Worm (Caenorhabditis elegans) whole organism, young adult: ENCODE results near the gene C44B11.4.

Experiments
- B0019.2 ChIP-seq: fragments of 200-800 bp; sonication (Bioruptor generic); conservative IDR thresholded peaks from 2 replicates; pipeline ENCODE4 v1.3.6; 2022; ENCODE audit warnings: missing genetic modification reagents, missing genetic modification characterization, missing compliant biosample characterization
- C17E4.6 ChIP-seq: fragments of 200-800 bp; sonication (Bioruptor generic); IDR thresholded peaks from 2 replicates; pipeline ENCODE4 v1.3.6; 2022; ENCODE audit warnings: missing genetic modification reagents, missing genetic modification characterization, missing compliant biosample characterization
- F49E8.2 ChIP-seq: sonication (generic microtip); optimal IDR thresholded peaks from 3 replicates; lab custom pipeline; 2017; ENCODE audit warnings: missing genetic modification characterization, mild to moderate bottlenecking, missing compliant biosample characterization, antibody characterized with exemption, moderate library complexity; ENCODE audit not compliant: insufficient read depth
- K11D2.4 ChIP-seq: fragments of 200-800 bp; sonication (Bioruptor generic); IDR thresholded peaks from 2 replicates; pipeline ENCODE4 v1.3.6; 2022; ENCODE audit warnings: missing genetic modification reagents, missing genetic modification characterization, missing compliant biosample characterization
- T07F8.4 ChIP-seq: sonication (generic microtip); optimal IDR thresholded peaks from 2 replicates; lab custom pipeline; 2016; ENCODE audit warnings: mild to moderate bottlenecking, missing genetic modification characterization, moderate library complexity, missing compliant biosample characterization
- Y53G8AR.9 ChIP-seq: fragments of 200-800 bp; sonication (Bioruptor generic); conservative IDR thresholded peaks from 2 replicates; pipeline ENCODE4 v1.3.6; 2022; ENCODE audit warnings: missing genetic modification reagents, missing genetic modification characterization, missing compliant biosample characterization
- Y95B8A.8 ChIP-seq: fragments of 200-800 bp; sonication (Bioruptor generic); IDR thresholded peaks from 2 replicates; pipeline ENCODE4 v1.3.6; 2022; ENCODE audit warnings: missing genetic modification reagents, missing genetic modification characterization, missing compliant biosample characterization
- akir-1 ChIP-seq: fragments of 200-800 bp; sonication (Bioruptor generic); optimal IDR thresholded peaks from 2 replicates; lab custom pipeline; 2018; ENCODE audit warnings: mild to moderate bottlenecking, missing genetic modification characterization, moderate library complexity, missing compliant biosample characterization
- aptf-3 ChIP-seq: fragments of 200-800 bp; sonication (Bioruptor generic); IDR thresholded peaks from 2 replicates; pipeline ENCODE4 v1.3.6; 2022; ENCODE audit warnings: missing genetic modification characterization, missing compliant biosample characterization
- atf-7 ChIP-seq: sonication (generic microtip); optimal IDR thresholded peaks from 2 replicates; lab custom pipeline; 2017; ENCODE audit warnings: mild to moderate bottlenecking, missing genetic modification characterization, missing compliant biosample characterization
- bed-1 ChIP-seq: fragments of 200-800 bp; sonication (Bioruptor generic); IDR thresholded peaks from 2 replicates; pipeline ENCODE4 v1.3.6; 2022; ENCODE audit warnings: missing genetic modification reagents, missing genetic modification characterization, missing compliant biosample characterization
- ccch-3 ChIP-seq: fragments of 200-800 bp; sonication (Bioruptor generic); optimal IDR thresholded peaks from 2 replicates; lab custom pipeline; 2018; ENCODE audit warnings: mild to moderate bottlenecking, missing genetic modification characterization, missing compliant biosample characterization
- cebp-1 ChIP-seq, 2 experiments: fragments of 200-800 bp in 1 of 2; sonication (Bioruptor generic) in 1 of 2; sonication (generic microtip) in 1 of 2; IDR thresholded peaks in 1 of 2; optimal IDR thresholded peaks in 1 of 2; 2 replicates each; pipeline versions ENCODE4 v1.3.6 to Lab custom; 2017 to 2022; ENCODE audit warnings: missing compliant biosample characterization in 2 of 2, missing genetic modification characterization in 2 of 2, mild to moderate bottlenecking in 1 of 2, missing genetic modification reagents in 1 of 2, moderate library complexity in 1 of 2
- cebp-2 ChIP-seq: fragments of 200-800 bp; sonication (Bioruptor generic); IDR thresholded peaks from 2 replicates; pipeline ENCODE4 v1.3.6; 2022; ENCODE audit warnings: missing genetic modification characterization, missing compliant biosample characterization
- ceh-100 ChIP-seq: fragments of 200-800 bp; sonication (Bioruptor generic); IDR thresholded peaks from 2 replicates; pipeline ENCODE4 v1.3.6; 2022; ENCODE audit warnings: missing genetic modification reagents, missing genetic modification characterization, missing compliant biosample characterization
- ceh-58 ChIP-seq: fragments of 200-800 bp; sonication (Bioruptor generic); IDR thresholded peaks from 2 replicates; pipeline ENCODE4 v1.3.6; 2022; ENCODE audit warnings: missing genetic modification characterization, missing compliant biosample characterization
- ceh-79 ChIP-seq: sonication (generic microtip); optimal IDR thresholded peaks from 2 replicates; lab custom pipeline; 2017; ENCODE audit warnings: mild to moderate bottlenecking, missing genetic modification characterization, missing compliant biosample characterization
- ceh-91 ChIP-seq: fragments of 200-800 bp; sonication (Bioruptor generic); IDR thresholded peaks from 2 replicates; pipeline ENCODE4 v1.3.6; 2022; ENCODE audit warnings: missing genetic modification reagents, missing genetic modification characterization, missing compliant biosample characterization
- dox-1 ChIP-seq: fragments of 200-800 bp; sonication (Bioruptor generic); IDR thresholded peaks from 2 replicates; pipeline ENCODE4 v1.3.6; 2022; ENCODE audit warnings: missing genetic modification reagents, missing genetic modification characterization, missing compliant biosample characterization
- dpl-1 ChIP-seq: fragments of 150-350 bp; optimal IDR thresholded peaks from 2 replicates; lab custom pipeline; 2014; ENCODE audit warnings: missing biosample characterization, missing genetic modification reagents, missing genetic modification characterization
- hlh-12 ChIP-seq: sonication (generic microtip); optimal IDR thresholded peaks from 2 replicates; lab custom pipeline; 2016; ENCODE audit warnings: missing genetic modification characterization, missing compliant biosample characterization
- hmg-20 ChIP-seq: fragments of 200-800 bp; sonication (Bioruptor generic); IDR thresholded peaks from 2 replicates; pipeline ENCODE4 v1.3.6; 2022; ENCODE audit warnings: missing genetic modification reagents, missing genetic modification characterization, missing compliant biosample characterization
- lag-1 ChIP-seq: fragments of 200-800 bp; sonication (Bioruptor generic); IDR thresholded peaks from 2 replicates; pipeline ENCODE4 v1.3.6; 2022; ENCODE audit warnings: missing genetic modification reagents, missing genetic modification characterization, missing compliant biosample characterization
- let-607 ChIP-seq, 2 experiments: fragments of 200-800 bp in 1 of 2; sonication (Bioruptor generic) in 1 of 2; sonication (generic microtip) in 1 of 2; optimal IDR thresholded peaks; 2 replicates each; lab custom pipeline; 2016 to 2018; ENCODE audit warnings: mild to moderate bottlenecking in 2 of 2, missing compliant biosample characterization in 2 of 2, missing genetic modification characterization in 2 of 2, moderate library complexity in 2 of 2, missing genotype in 1 of 2
- lin-26 ChIP-seq: fragments of 200-800 bp; sonication (Bioruptor generic); IDR thresholded peaks from 2 replicates; pipeline ENCODE4 v1.3.6; 2022; ENCODE audit warnings: missing genetic modification reagents, missing genetic modification characterization, missing compliant biosample characterization
- lin-35 ChIP-seq, 3 experiments: fragments of 150-350 bp in 2 of 3; sonication (generic microtip) in 1 of 3; optimal IDR thresholded peaks; 2 replicates each; lab custom pipeline; 2014 to 2018; ENCODE audit warnings: missing biosample characterization in 3 of 3, missing genetic modification characterization in 3 of 3, missing genetic modification reagents in 3 of 3
- lsl-1 ChIP-seq: fragments of 200-800 bp; sonication (Bioruptor generic); optimal IDR thresholded peaks from 2 replicates; lab custom pipeline; 2018; ENCODE audit warnings: mild to moderate bottlenecking, missing genetic modification characterization, moderate library complexity, missing compliant biosample characterization
- mcd-1 ChIP-seq: fragments of 200-800 bp; sonication (Bioruptor generic); IDR thresholded peaks from 2 replicates; pipeline ENCODE4 v1.3.6; 2022; ENCODE audit warnings: missing genetic modification reagents, missing genetic modification characterization, missing compliant biosample characterization
- mes-4 ChIP-seq: sonication (generic microtip); optimal IDR thresholded peaks from 2 replicates; lab custom pipeline; 2016; ENCODE audit warnings: missing genotype, missing genetic modification characterization, missing compliant biosample characterization
- mxl-1 ChIP-seq: sonication (generic microtip); optimal IDR thresholded peaks from 2 replicates; lab custom pipeline; 2016; ENCODE audit warnings: missing genetic modification characterization, missing compliant biosample characterization
- nhr-27 ChIP-seq: fragments of 200-800 bp; sonication (Bioruptor generic); optimal IDR thresholded peaks from 2 replicates; lab custom pipeline; 2018; ENCODE audit warnings: mild to moderate bottlenecking, missing genetic modification characterization, moderate library complexity, missing compliant biosample characterization
- nhr-80 ChIP-seq: sonication (generic microtip); optimal IDR thresholded peaks from 2 replicates; lab custom pipeline; 2016; ENCODE audit warnings: missing genetic modification characterization, missing compliant biosample characterization
- rcor-1 ChIP-seq: fragments of 200-800 bp; sonication (Bioruptor generic); IDR thresholded peaks from 2 replicates; pipeline ENCODE4 v1.3.6; 2022; ENCODE audit warnings: missing genetic modification reagents, missing genetic modification characterization, missing compliant biosample characterization
- rec-8 ChIP-seq, 2 experiments: sonication (generic microtip); optimal IDR thresholded peaks; 2 replicates each; lab custom pipeline; 2016; ENCODE audit warnings: mild to moderate bottlenecking in 2 of 2, missing genetic modification characterization in 2 of 2, missing genetic modification reagents in 2 of 2, missing genotype in 2 of 2, missing biosample characterization in 1 of 2, missing compliant biosample characterization in 1 of 2, moderate library complexity in 1 of 2
- repo-1 ChIP-seq: sonication (generic microtip); optimal IDR thresholded peaks from 2 replicates; lab custom pipeline; 2017; ENCODE audit warnings: mild to moderate bottlenecking, missing genetic modification characterization, missing compliant biosample characterization
- snpc-1.3 ChIP-seq: sonication (generic microtip); optimal IDR thresholded peaks from 2 replicates; lab custom pipeline; 2017; ENCODE audit warnings: missing genetic modification characterization, mild to moderate bottlenecking, missing compliant biosample characterization, antibody characterized with exemption, moderate library complexity, missing genotype, missing genetic modification reagents; ENCODE audit not compliant: insufficient read depth
- somi-1 ChIP-seq: fragments of 200-800 bp; sonication (Bioruptor generic); optimal IDR thresholded peaks from 2 replicates; lab custom pipeline; 2018; ENCODE audit warnings: mild to moderate bottlenecking, missing genetic modification characterization, missing compliant biosample characterization
- unc-130 ChIP-seq: sonication (generic microtip); optimal IDR thresholded peaks from 2 replicates; lab custom pipeline; 2016; ENCODE audit warnings: missing genetic modification reagents, missing genetic modification characterization, missing compliant biosample characterization
- xnd-1 ChIP-seq: sonication (generic microtip); optimal IDR thresholded peaks from 2 replicates; lab custom pipeline; 2016; ENCODE audit warnings: missing genotype, missing genetic modification reagents, missing genetic modification characterization, missing compliant biosample characterization
- zfh-2 ChIP-seq: fragments of 200-800 bp; sonication (Bioruptor generic); conservative IDR thresholded peaks from 2 replicates; pipeline ENCODE4 v1.3.6; 2022; ENCODE audit warnings: missing genetic modification reagents, missing genetic modification characterization, missing compliant biosample characterization
- ztf-28 ChIP-seq: fragments of 200-800 bp; sonication (Bioruptor generic); IDR thresholded peaks from 2 replicates; pipeline ENCODE4 v1.3.6; 2022; ENCODE audit warnings: missing genetic modification reagents, missing genetic modification characterization, missing compliant biosample characterization

Gene C44B11.4

DNA sequence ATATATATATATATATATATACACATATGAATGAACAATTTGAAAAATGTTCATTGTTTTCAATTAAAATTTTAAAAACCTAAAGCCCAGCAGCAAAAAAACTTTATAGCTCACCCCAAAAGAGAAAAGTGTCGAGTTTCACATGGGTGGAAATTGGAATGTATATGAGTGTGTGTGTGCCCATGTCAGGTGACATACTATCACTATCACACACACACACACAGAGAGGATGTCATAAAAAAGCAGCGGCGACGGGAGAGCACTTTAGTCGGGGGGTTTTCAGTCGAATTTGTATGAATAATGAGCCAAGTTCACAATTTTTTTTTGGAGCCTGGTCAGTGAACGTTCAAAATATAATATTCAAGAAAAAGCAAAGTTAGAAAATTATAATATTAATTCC is 23.6 kb downstream of the C44B11.4 start:
- TF ChIP-seq lin-35 (GFP tag; optimal IDR thresholded peaks at IDR 0.05; lab: Kevin White, UChicago) (no peak), nhr-80 (tag; lab: Kevin White, UChicago) (peak; percentile 78), Y95B8A.8 (no peak)

DNA sequence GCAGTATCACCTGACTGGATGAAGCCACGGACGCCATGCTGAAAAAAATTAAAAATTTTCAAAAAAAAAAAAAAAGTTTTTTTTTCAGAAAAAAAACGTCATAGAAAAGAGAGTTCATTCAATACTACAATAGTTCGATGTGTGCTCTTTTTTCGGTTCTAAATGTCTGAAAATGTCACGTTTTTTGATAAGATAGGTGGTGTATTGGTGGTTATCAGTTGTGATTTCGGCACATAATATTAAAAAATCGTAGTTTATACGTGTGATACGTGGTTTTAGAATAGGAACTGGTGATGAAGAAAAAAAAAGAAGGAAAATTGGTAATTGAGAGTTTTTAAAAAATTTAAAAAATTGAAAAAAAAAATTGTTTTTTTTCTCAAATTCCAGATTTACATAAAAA is 26.6 kb downstream of the C44B11.4 start:
- TF ChIP-seq cebp-1 (GFP tag; IDR thresholded peaks at IDR 0.05; lab: Robert Waterston, UW), result no peak
- TF ChIP-seq cebp-1 (tag; optimal IDR thresholded peaks at IDR 0.05; lab: Kevin White, UChicago), result peak; percentile 15
- TF ChIP-seq B0019.2 (GFP tag; lab: Robert Waterston, UW), result no peak
- TF ChIP-seq nhr-80 (tag; lab: Kevin White, UChicago), result peak; percentile 91
- TF ChIP-seq ccch-3 (GFP tag; lab: Kevin White, UChicago), result no peak
- peak; percentile 23 for TF ChIP-seq atf-7 (tag; lab: Kevin White, UChicago)
- no peak for TF ChIP-seq F49E8.2 (tag; lab: Kevin White, UChicago)
- no peak for TF ChIP-seq cebp-2 (GFP tag; lab: Robert Waterston, UW)
- TF ChIP-seq dox-1 (GFP tag; lab: Robert Waterston, UW), result no peak; the same call in 1 of the 2 replicates
- TF ChIP-seq somi-1 (GFP tag; lab: Kevin White, UChicago), result no peak
- TF ChIP-seq, all 124 proteins: peak for 3

- TF ChIP-seq let-607 (tag; optimal IDR thresholded peaks at IDR 0.05; lab: Kevin White, UChicago), result no peak
- TF ChIP-seq nhr-80 (tag; lab: Kevin White, UChicago), result no peak
- no peak for TF ChIP-seq ceh-91 (GFP tag; lab: Robert Waterston, UW)
- TF ChIP-seq ceh-58 (GFP tag; lab: Robert Waterston, UW), result no peak
- TF ChIP-seq akir-1 (GFP tag; lab: Kevin White, UChicago), result no peak
- TF ChIP-seq repo-1 (tag; lab: Kevin White, UChicago), result no peak
- no peak for TF ChIP-seq zfh-2 (GFP tag; lab: Robert Waterston, UW)
- no peak for TF ChIP-seq dpl-1 (GFP tag; lab: Kevin White, UChicago)
- TF ChIP-seq K11D2.4, result no peak
- TF ChIP-seq cebp-2 (GFP tag; lab: Robert Waterston, UW), result no peak
- no peak for TF ChIP-seq ceh-100 (GFP tag; lab: Robert Waterston, UW)
- no peak for TF ChIP-seq bed-1 (GFP tag; lab: Robert Waterston, UW)
- TF ChIP-seq, all 124 proteins: peak for 0
These were observed 30.9 kb downstream of the C44B11.4 start for ce11 chrIII:3112616-3113015.

- TF ChIP-seq xnd-1 (tag; lab: Kevin White, UChicago) (peak; percentile 16), rcor-1 (GFP tag; lab: Robert Waterston, UW) (no peak), lsl-1 (peak; percentile 36), mcd-1 (no peak), ceh-79 (tag; lab: Kevin White, UChicago) (no peak), lag-1 (GFP tag; lab: Robert Waterston, UW) (no peak), mes-4 (tag; lab: Kevin White, UChicago) (no peak), lin-26 (GFP tag; lab: Robert Waterston, UW) (peak; percentile 65; the same call in 1 of the 2 replicates), atf-7 (tag; lab: Kevin White, UChicago) (no peak), ztf-28 (GFP tag; lab: Robert Waterston, UW) (0 out of 2 replicates have a peak, but pooled peaks have one; percentile 39), unc-130 (GFP tag; lab: Kevin White, UChicago) (no peak), repo-1 (tag; lab: Kevin White, UChicago) (no peak), nhr-27 (tag; lab: Kevin White, UChicago) (no peak), snpc-1.3 (no peak), F49E8.2 (tag; lab: Kevin White, UChicago) (no peak), aptf-3 (GFP tag; lab: Robert Waterston, UW) (no peak), Y53G8AR.9 (0 out of 2 replicates have a peak, but pooled peaks have one; percentile 14), hmg-20 (no peak), ccch-3 (GFP tag; lab: Kevin White, UChicago) (no peak), T07F8.4 (no peak), mxl-1 (peak; percentile 4), C17E4.6 (GFP tag; lab: Robert Waterston, UW) (0 out of 2 replicates have a peak, but pooled peaks have one; percentile 28), rec-8 (tag; optimal IDR thresholded peaks at IDR 0.05; lab: Kevin White, UChicago) (peak in 1 of 2 experiments; percentile 55), zfh-2 (GFP tag; lab: Robert Waterston, UW) (no peak), K11D2.4 (no peak), hlh-12 (tag; lab: Kevin White, UChicago) (no peak)
These were observed 31.6 kb downstream of the C44B11.4 start for ce11 chrIII:3112001-3112400.
